Worm (Caenorhabditis elegans): ENCODE data around the gene oac-15.

The oac-15 gene

DNA sequence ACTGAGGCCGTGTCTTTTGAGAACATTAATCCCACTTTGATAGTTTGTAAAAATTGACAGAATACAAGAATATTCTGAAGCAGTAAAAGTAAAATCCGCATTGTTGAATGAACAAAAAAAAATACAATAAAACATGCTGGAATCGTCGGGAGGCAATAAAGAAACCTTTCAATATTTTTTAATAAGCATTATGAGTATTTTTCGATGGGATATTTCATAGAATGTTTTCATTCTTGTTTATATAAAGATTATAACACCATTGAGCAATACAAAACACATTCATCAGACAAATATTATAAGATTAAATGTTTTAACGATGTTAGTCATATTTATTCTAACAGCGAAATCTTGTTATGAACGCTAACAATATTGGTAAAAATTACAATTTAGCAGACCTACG lies 44.0 kb upstream of the oac-15 start, which contains the start of gene gcy-20:
Gene gcy-20 (minus strand): TSS at position 101 of the 400 bp plus-strand sequence.
- TF ChIP-seq bed-2 (GFP tag; IDR thresholded peaks at IDR 0.05) (no peak), ztf-6 (GFP tag; IDR thresholded peaks at IDR 0.05) (no peak), nhr-179 (tag; optimal IDR thresholded peaks at IDR 0.05) (no peak), ceh-100 (GFP tag; IDR thresholded peaks at IDR 0.05) (no peak), Y56A3A.18 (GFP tag; IDR thresholded peaks at IDR 0.05) (no peak), lin-35 (GFP tag; optimal IDR thresholded peaks at IDR 0.05) (no peak), nfyb-1 (GFP tag; IDR thresholded peaks at IDR 0.05) (no peak), Y53G8AR.9 (GFP tag; conservative IDR thresholded peaks at IDR 0.05) (no peak), hsf-1 (GFP tag; IDR thresholded peaks at IDR 0.05) (no peak), lsl-1 (GFP tag; optimal IDR thresholded peaks at IDR 0.05) (no peak), C17E4.6 (GFP tag; IDR thresholded peaks at IDR 0.05) (no peak)

DNA sequence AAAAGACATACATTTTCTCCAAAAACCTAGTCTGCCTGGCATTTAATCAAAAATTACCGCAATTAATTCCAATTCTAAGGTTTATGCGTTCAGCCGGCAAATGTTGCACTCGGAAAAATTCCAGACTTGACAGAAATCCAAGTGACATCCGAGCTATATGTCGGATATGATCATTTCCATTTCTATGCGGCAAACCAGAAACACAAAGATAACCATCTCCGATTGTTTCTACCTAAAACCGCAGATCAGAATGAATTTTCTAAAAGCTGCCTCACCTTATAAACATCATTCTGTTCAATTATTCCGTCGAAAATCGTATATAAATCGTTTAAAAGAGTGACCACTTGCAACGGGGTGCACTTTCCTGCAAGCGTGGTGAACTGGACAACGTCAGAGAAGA lies 39.4 kb upstream of the oac-15 start:
- no peak for TF ChIP-seq xnd-1 (tag; optimal IDR thresholded peaks at IDR 0.05)
- TF ChIP-seq F55B11.4 (tag; optimal IDR thresholded peaks at IDR 0.05; ENCODE audit: borderline replicate concordance, insufficient read depth): no peak
- TF ChIP-seq B0336.3 (GFP tag; IDR thresholded peaks at IDR 0.05): no peak
- TF ChIP-seq rcor-1 (GFP tag; IDR thresholded peaks at IDR 0.05): no peak
- no peak for TF ChIP-seq snpc-3.4 (tag; optimal IDR thresholded peaks at IDR 0.05)
- TF ChIP-seq C17E4.6 (GFP tag; IDR thresholded peaks at IDR 0.05): no peak
- TF ChIP-seq dpff-1 (tag; optimal IDR thresholded peaks at IDR 0.05): no peak

DNA sequence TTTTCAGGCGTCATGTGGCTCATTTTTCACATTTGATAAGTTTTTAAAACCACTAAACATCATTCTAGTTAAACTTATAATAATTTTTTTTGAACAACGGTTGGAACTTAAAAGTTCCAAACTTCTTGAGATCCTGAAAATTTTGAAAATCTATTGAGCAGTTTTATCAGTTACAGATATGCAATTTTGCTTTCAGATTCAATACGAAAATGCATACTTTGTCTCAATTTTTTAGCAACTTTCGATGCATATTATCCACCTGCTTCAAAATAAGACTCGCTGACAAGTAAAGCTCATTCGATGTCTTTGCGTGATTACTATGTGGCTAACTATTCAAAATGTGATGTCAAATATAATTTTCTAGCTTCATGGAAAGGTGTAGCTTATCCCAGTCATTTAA lies 36.8 kb upstream of the oac-15 start, which contains the start of gene srh-95:
Gene srh-95 (plus strand): TSS at position 301 of the 400 bp plus-strand sequence.
- TF ChIP-seq zfh-2 (GFP tag; conservative IDR thresholded peaks at IDR 0.05) (no peak), sptf-2 (GFP tag; optimal IDR thresholded peaks at IDR 0.05) (no peak), ceh-40 (GFP tag; IDR thresholded peaks at IDR 0.05) (no peak), chd-7 (tag; optimal IDR thresholded peaks at IDR 0.05) (no peak), mes-4 (tag; optimal IDR thresholded peaks at IDR 0.05) (no peak), tbp1 (GFP tag; optimal IDR thresholded peaks at IDR 0.05) (no peak), mxl-1 (tag; optimal IDR thresholded peaks at IDR 0.05) (no peak), lag-1 (GFP tag; IDR thresholded peaks at IDR 0.05) (no peak), Y53F4B.3 (GFP tag; IDR thresholded peaks at IDR 0.05) (no peak), akir-1 (GFP tag; optimal IDR thresholded peaks at IDR 0.05) (no peak)

DNA sequence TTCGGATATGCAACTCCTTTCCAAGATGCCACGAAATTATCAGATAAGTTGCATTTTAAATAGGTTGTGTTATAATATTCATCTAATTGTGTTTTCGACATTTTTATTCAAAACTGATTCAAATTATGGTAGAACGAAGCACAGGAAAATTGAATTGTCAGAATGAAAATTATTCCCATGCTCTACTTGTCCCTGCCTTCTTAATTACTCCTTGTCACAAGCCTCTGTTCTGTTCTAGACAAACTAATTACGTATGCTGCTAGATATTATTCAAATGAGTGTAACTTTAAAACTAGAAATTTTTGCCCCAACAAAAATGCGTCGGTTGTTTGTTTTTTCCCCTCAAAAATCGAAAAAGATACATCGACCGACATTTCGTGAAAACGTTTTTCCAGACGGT lies 34.3 kb upstream of the oac-15 start, which contains the start of gene srh-104:
Gene srh-104 (minus strand): TSS at position 101 of the 400 bp plus-strand sequence.
- TF ChIP-seq ceh-40 (GFP tag; IDR thresholded peaks at IDR 0.05): no peak

DNA sequence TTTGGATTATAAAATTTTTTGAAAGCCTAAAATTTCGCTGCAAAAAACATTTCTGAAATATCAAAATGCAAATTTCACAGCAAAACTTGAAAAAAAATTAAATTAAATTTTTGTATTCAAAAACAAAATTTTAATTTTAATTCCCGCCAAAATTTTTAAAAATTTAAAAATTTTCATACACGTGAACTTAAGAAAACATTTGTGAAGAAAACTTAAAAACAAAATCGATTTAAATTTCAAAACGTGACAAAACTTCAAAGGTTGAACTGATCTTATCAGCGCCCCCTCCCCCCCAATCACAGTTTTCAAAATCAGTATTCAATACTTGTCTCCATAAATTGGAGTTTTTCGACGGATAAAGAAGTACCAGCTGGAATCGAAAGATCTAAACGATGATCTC lies 27.5 kb upstream of the oac-15 start, which contains the start of gene F21H7.5:
Gene F21H7.5 (plus strand): TSS at position 301 of the 400 bp plus-strand sequence.
- no peak for TF ChIP-seq hmg-1.2 (GFP tag; IDR thresholded peaks at IDR 0.05)
- TF ChIP-seq dpff-1 (tag; optimal IDR thresholded peaks at IDR 0.05): no peak
- no peak for TF ChIP-seq madf-3 (GFP tag; IDR thresholded peaks at IDR 0.05)
- no peak for TF ChIP-seq nhr-120 (GFP tag; IDR thresholded peaks at IDR 0.05)
- no peak for TF ChIP-seq attf-6 (GFP tag; IDR thresholded peaks at IDR 0.05)
- no peak for TF ChIP-seq ztf-26 (tag; optimal IDR thresholded peaks at IDR 0.05)
- TF ChIP-seq F49E8.2 (tag; optimal IDR thresholded peaks at IDR 0.05; ENCODE audit: insufficient read depth): no peak
- no peak for TF ChIP-seq let-607 (tag; optimal IDR thresholded peaks at IDR 0.05)
- no peak for TF ChIP-seq ztf-25 (GFP tag; IDR thresholded peaks at IDR 0.05)
- no peak for TF ChIP-seq sptf-2 (GFP tag; optimal IDR thresholded peaks at IDR 0.05)
- TF ChIP-seq ztf-28 (GFP tag; IDR thresholded peaks at IDR 0.05): no peak
